Fruit fly (Drosophila melanogaster) whole organism, embryonic: ENCODE results near the gene CG9263.

Experiments used
- Antp ChIP-seq: fragments of 200-800 bp; sonication (Bioruptor generic); optimal IDR thresholded peaks from 3 replicates; lab custom pipeline; 2016; ENCODE audit warnings: missing biosample characterization, missing genetic modification characterization
- BtbVII ChIP-seq: fragments of 200-800 bp; sonication (Bioruptor generic); optimal IDR thresholded peaks from 3 replicates; lab custom pipeline; 2017; ENCODE audit warnings: missing biosample characterization, mild to moderate bottlenecking, missing genetic modification characterization
- CG11093 ChIP-seq: fragments of 200-800 bp; sonication (Bioruptor generic); IDR thresholded peaks from 3 replicates; pipeline ENCODE4 v1.3.6; 2022; ENCODE audit warnings: missing biosample characterization, missing genetic modification characterization
- CG14441 ChIP-seq: fragments of 200-800 bp; sonication (Bioruptor generic); IDR thresholded peaks from 2 replicates; pipeline ENCODE4 v1.3.6; 2022; ENCODE audit warnings: missing biosample characterization, missing genetic modification characterization
- CG14667 ChIP-seq: fragments of 200-800 bp; sonication (Bioruptor generic); IDR thresholded peaks from 2 replicates; pipeline ENCODE4 v1.3.6; 2022; ENCODE audit warnings: missing biosample characterization, missing genetic modification characterization
- CG14710 ChIP-seq: fragments of 200-800 bp; sonication (Bioruptor generic); optimal IDR thresholded peaks from 3 replicates; lab custom pipeline; 2019; ENCODE audit warnings: missing biosample characterization, mild to moderate bottlenecking, missing genetic modification characterization, moderate library complexity
- CG15011 ChIP-seq: fragments of 200-800 bp; sonication (Bioruptor generic); optimal IDR thresholded peaks from 3 replicates; lab custom pipeline; 2018; ENCODE audit warnings: missing biosample characterization, mild to moderate bottlenecking, missing genetic modification characterization
- CG1529 ChIP-seq: fragments of 200-800 bp; sonication (Bioruptor generic); optimal IDR thresholded peaks from 3 replicates; lab custom pipeline; 2018; ENCODE audit warnings: missing biosample characterization, missing genetic modification characterization
- CG15601 ChIP-seq: fragments of 200-800 bp; sonication (Bioruptor generic); optimal IDR thresholded peaks from 3 replicates; lab custom pipeline; 2019; ENCODE audit warnings: missing biosample characterization, mild to moderate bottlenecking, missing genetic modification characterization, moderate library complexity
- CG15696 ChIP-seq: fragments of 200-800 bp; sonication (Bioruptor generic); optimal IDR thresholded peaks from 2 replicates; lab custom pipeline; 2019; ENCODE audit warnings: missing biosample characterization, mild to moderate bottlenecking, missing genetic modification characterization, moderate library complexity
- CG17359 ChIP-seq: fragments of 200-800 bp; sonication (Bioruptor generic); optimal IDR thresholded peaks from 3 replicates; lab custom pipeline; 2018; ENCODE audit warnings: missing biosample characterization, mild to moderate bottlenecking, missing genetic modification characterization, moderate library complexity
- CG30431 ChIP-seq: fragments of 200-800 bp; sonication (Bioruptor generic); optimal IDR thresholded peaks from 2 replicates; lab custom pipeline; 2017; ENCODE audit warnings: missing biosample characterization, missing genetic modification characterization
- CG31224 ChIP-seq: fragments of 200-800 bp; sonication (Bioruptor generic); IDR thresholded peaks from 2 replicates; pipeline ENCODE4 v1.3.6; 2022; ENCODE audit warnings: missing biosample characterization, missing genetic modification characterization
- CG3726 ChIP-seq: fragments of 200-800 bp; sonication (Bioruptor generic); IDR thresholded peaks from 3 replicates; pipeline ENCODE4, ENCODE4 v1.3.6; 2022; ENCODE audit warnings: missing biosample characterization, missing genetic modification characterization
- CG6654 ChIP-seq: fragments of 200-800 bp; sonication (Bioruptor generic); optimal IDR thresholded peaks from 2 replicates; lab custom pipeline; 2017; ENCODE audit warnings: missing biosample characterization, mild to moderate bottlenecking, missing genetic modification characterization
- CG6854 ChIP-seq: fragments of 200-800 bp; sonication (Bioruptor generic); optimal IDR thresholded peaks from 3 replicates; lab custom pipeline; 2017; ENCODE audit warnings: missing biosample characterization, mild to moderate bottlenecking, missing genetic modification characterization
- CG7786 ChIP-seq: fragments of 200-800 bp; sonication (Bioruptor generic); optimal IDR thresholded peaks from 2 replicates; lab custom pipeline; 2016; ENCODE audit warnings: missing biosample characterization, missing genetic modification characterization
- CG8765 ChIP-seq: fragments of 200-800 bp; sonication (Bioruptor generic); IDR thresholded peaks from 2 replicates; pipeline ENCODE4 v1.3.6; 2022; ENCODE audit warnings: missing biosample characterization, missing genetic modification characterization
- Chrac-16 ChIP-seq: fragments of 200-800 bp; sonication (Bioruptor generic); optimal IDR thresholded peaks from 3 replicates; lab custom pipeline; 2016; ENCODE audit warnings: missing biosample characterization, missing genetic modification characterization
- Dfd ChIP-seq, 2 experiments: fragments of >200 bp; optimal IDR thresholded peaks; 2 replicates each; lab custom pipeline; 2017; ENCODE audit warnings: missing biosample characterization in 2 of 2, missing genetic modification characterization in 2 of 2
- Fer3 ChIP-seq: fragments of 200-800 bp; sonication (Bioruptor generic); optimal IDR thresholded peaks from 2 replicates; lab custom pipeline; 2018; ENCODE audit warnings: missing biosample characterization, mild to moderate bottlenecking, missing genetic modification characterization, moderate library complexity
- HLH4C ChIP-seq: fragments of 200-800 bp; sonication (Bioruptor generic); IDR thresholded peaks from 3 replicates; pipeline ENCODE4 v1.3.6; 2022; ENCODE audit warnings: missing biosample characterization, missing genetic modification characterization; ENCODE audit not compliant: partially characterized antibody
- Hmx ChIP-seq: fragments of 200-800 bp; sonication (Bioruptor generic); optimal IDR thresholded peaks from 2 replicates; lab custom pipeline; 2016; ENCODE audit warnings: missing biosample characterization, missing genetic modification characterization
- Mes4 ChIP-seq: fragments of 200-800 bp; sonication (Bioruptor generic); optimal IDR thresholded peaks from 2 replicates; lab custom pipeline; 2016; ENCODE audit warnings: missing biosample characterization, missing genetic modification characterization
- Sry-δ ChIP-seq: fragments of 200-800 bp; sonication (Bioruptor generic); optimal IDR thresholded peaks from 2 replicates; lab custom pipeline; 2016; ENCODE audit warnings: missing biosample characterization, missing genetic modification characterization
- Xrp1 ChIP-seq: fragments of 200-800 bp; sonication (Bioruptor generic); IDR thresholded peaks from 2 replicates; pipeline ENCODE4 v1.3.6; 2022; ENCODE audit warnings: missing biosample characterization, missing genetic modification characterization
- ato ChIP-seq: fragments of 200-800 bp; sonication (Bioruptor generic); IDR thresholded peaks from 2 replicates; pipeline ENCODE4 v1.3.6; 2022; ENCODE audit warnings: missing biosample characterization, missing genetic modification characterization; ENCODE audit not compliant: partially characterized antibody
- bbx ChIP-seq: fragments of 200-800 bp; sonication (Bioruptor generic); IDR thresholded peaks from 2 replicates; pipeline ENCODE4 v1.3.6; 2022; ENCODE audit warnings: missing biosample characterization, missing genetic modification characterization; ENCODE audit not compliant: partially characterized antibody
- btn ChIP-seq: fragments of 200-800 bp; sonication (Bioruptor generic); optimal IDR thresholded peaks from 2 replicates; lab custom pipeline; 2016; ENCODE audit warnings: missing biosample characterization, missing genetic modification characterization
- chinmo ChIP-seq: fragments of 200-800 bp; sonication (Bioruptor generic); IDR thresholded peaks from 4 replicates; pipeline ENCODE4 v1.3.6; 2022; ENCODE audit warnings: missing biosample characterization, missing genetic modification characterization; ENCODE audit not compliant: partially characterized antibody
- chn ChIP-seq: fragments of 200-800 bp; sonication (Bioruptor generic); optimal IDR thresholded peaks from 2 replicates; lab custom pipeline; 2016; ENCODE audit warnings: missing biosample characterization, missing genetic modification characterization
- cwo ChIP-seq: fragments of 200-800 bp; sonication (Bioruptor generic); optimal IDR thresholded peaks from 3 replicates; lab custom pipeline; 2017; ENCODE audit warnings: missing biosample characterization, missing genetic modification characterization, mild to moderate bottlenecking, moderate library complexity, missing genetic modification reagents
- dm ChIP-seq: fragments of 200-800 bp; sonication (Bioruptor generic); optimal IDR thresholded peaks from 3 replicates; lab custom pipeline; 2016; ENCODE audit warnings: missing biosample characterization, missing genetic modification characterization
- dmrt11E ChIP-seq: fragments of 200-800 bp; sonication (Bioruptor generic); optimal IDR thresholded peaks from 3 replicates; lab custom pipeline; 2018; ENCODE audit warnings: missing biosample characterization, mild to moderate bottlenecking, missing genetic modification characterization, moderate library complexity
- ems ChIP-seq: fragments of 200-800 bp; sonication (Bioruptor generic); optimal IDR thresholded peaks from 3 replicates; lab custom pipeline; 2016; ENCODE audit warnings: missing biosample characterization, missing genetic modification characterization
- eve ChIP-seq, 2 experiments: fragments of >200 bp; optimal IDR thresholded peaks; 2 replicates each; lab custom pipeline; 2017; ENCODE audit warnings: missing biosample characterization in 2 of 2, missing genetic modification characterization in 2 of 2
- fd64A ChIP-seq: fragments of 200-800 bp; sonication (Bioruptor generic); optimal IDR thresholded peaks from 3 replicates; lab custom pipeline; 2018; ENCODE audit warnings: missing biosample characterization, mild to moderate bottlenecking, missing genetic modification characterization
- grau ChIP-seq: fragments of 200-800 bp; optimal IDR thresholded peaks from 3 replicates; lab custom pipeline; 2019; ENCODE audit warnings: missing biosample characterization, mild to moderate bottlenecking, missing genetic modification characterization, moderate library complexity
- hkb ChIP-seq, 2 experiments: fragments of 200-800 bp in 1 of 2; fragments of >200 bp in 1 of 2; sonication (Bioruptor generic) in 1 of 2; IDR thresholded peaks in 1 of 2; optimal IDR thresholded peaks in 1 of 2; 2 replicates each; pipeline versions ENCODE4 v1.3.6 to Lab custom; 2017 to 2022; ENCODE audit warnings: missing biosample characterization in 1 of 2, missing genetic modification characterization in 1 of 2
- ind ChIP-seq: fragments of 200-800 bp; sonication (Bioruptor generic); optimal IDR thresholded peaks from 3 replicates; lab custom pipeline; 2016; ENCODE audit warnings: missing biosample characterization, missing genetic modification characterization
- kah ChIP-seq: fragments of 200-800 bp; sonication (Bioruptor generic); optimal IDR thresholded peaks from 2 replicates; lab custom pipeline; 2018; ENCODE audit warnings: missing biosample characterization, mild to moderate bottlenecking, missing genetic modification characterization
- pfk ChIP-seq: fragments of 200-800 bp; sonication (Bioruptor generic); optimal IDR thresholded peaks from 2 replicates; lab custom pipeline; 2018; ENCODE audit warnings: missing biosample characterization, mild to moderate bottlenecking, missing genetic modification characterization, moderate library complexity
- pzg ChIP-seq: fragments of 200-800 bp; sonication (Bioruptor generic); optimal IDR thresholded peaks from 3 replicates; lab custom pipeline; 2018; ENCODE audit warnings: missing biosample characterization, mild to moderate bottlenecking, missing genetic modification characterization, moderate library complexity
- rib ChIP-seq: fragments of 200-800 bp; sonication (Bioruptor generic); IDR thresholded peaks from 2 replicates; pipeline ENCODE4 v1.3.6; 2022; ENCODE audit warnings: missing biosample characterization, missing genetic modification characterization
- sna ChIP-seq: fragments of 200-800 bp; sonication (Bioruptor generic); IDR thresholded peaks from 2 replicates; pipeline ENCODE4 v1.3.6; 2022; ENCODE audit warnings: missing biosample characterization, missing genetic modification characterization; ENCODE audit not compliant: partially characterized antibody
- toy ChIP-seq: fragments of 200-800 bp; sonication (Bioruptor generic); IDR thresholded peaks from 2 replicates; pipeline ENCODE4 v1.3.6; 2022; ENCODE audit warnings: missing biosample characterization, missing genetic modification characterization
- z ChIP-seq: fragments of 200-800 bp; sonication (Bioruptor generic); IDR thresholded peaks from 3 replicates; pipeline ENCODE4 v1.3.6; 2022; ENCODE audit warnings: missing biosample characterization, missing genetic modification characterization

Gene CG9263

dm6 chr2L:13548786-13549780 lies 6.7 kb upstream of the CG9263 start, which contains the start of gene B4 (continued):
- TF ChIP-seq CG14441 (GFP tag; lab: Robert Waterston, UW) (no peak), ind (no peak), CG7786 (no peak), CG15696 (tag; lab: Kevin White, UChicago) (peak; percentile 6), CG8765 (GFP tag; lab: Robert Waterston, UW) (no peak), hkb (optimal IDR thresholded peaks at IDR 0.05; lab: Kevin White, UChicago) (peak; percentile 34), hkb (GFP tag; IDR thresholded peaks at IDR 0.05; lab: Robert Waterston, UW) (peak; percentile 51), CG1529 (GFP tag; lab: Kevin White, UChicago) (peak; percentile 14), rib (peak; percentile 72), dm (GFP tag; lab: Kevin White, UChicago) (peak; percentile 70), z (GFP tag; lab: Robert Waterston, UW) (no peak), Hmx (GFP tag; lab: Kevin White, UChicago) (no peak), CG31224 (peak; percentile 46; the same call in 1 of the 2 replicates), HLH4C (no peak), Dfd (GFP tag; optimal IDR thresholded peaks at IDR 0.05; lab: Kevin White, UChicago) (no peak), grau (tag; lab: Kevin White, UChicago) (no peak), CG17359 (tag; lab: Kevin White, UChicago) (peak; percentile 40), Antp (peak; percentile 35), fd64A (peak; percentile 69), CG6854 (GFP tag; lab: Kevin White, UChicago) (peak; percentile 56), Mes4 (GFP tag; lab: Kevin White, UChicago) (no peak), pfk (GFP tag; lab: Kevin White, UChicago) (peak; percentile 6), cwo (GFP tag; lab: Kevin White, UChicago) (peak; percentile 91), Sry-δ (GFP tag; lab: Kevin White, UChicago) (peak; percentile 20), btn (GFP tag; lab: Kevin White, UChicago) (peak; percentile 7), CG14710 (tag; lab: Kevin White, UChicago) (peak; percentile 91), toy (GFP tag; lab: Robert Waterston, UW) (no peak), BtbVII (peak; percentile 55), CG30431 (no peak), CG6654 (GFP tag; lab: Kevin White, UChicago) (no peak), Chrac-16 (GFP tag; lab: Kevin White, UChicago) (no peak), eve (GFP tag; optimal IDR thresholded peaks at IDR 0.05; lab: Kevin White, UChicago) (peak in 1 of 2 experiments; percentile 55), chn (no peak), sna (GFP tag; lab: Robert Waterston, UW) (no peak), dmrt11E (no peak), Fer3 (tag; lab: Kevin White, UChicago) (peak; percentile 15), CG15601 (tag; lab: Kevin White, UChicago) (peak; percentile 7), CG11093 (no peak), CG15011 (GFP tag; lab: Kevin White, UChicago) (no peak), ato (GFP tag; lab: Robert Waterston, UW) (no peak), kah (peak; percentile 52), chinmo (GFP tag; lab: Robert Waterston, UW) (peak; percentile 81; the same call in 2 of the 4 replicates), CG3726 (no peak; the same call in 2 of the 3 replicates), CG14667 (no peak), Xrp1 (peak; percentile 29), ems (GFP tag; lab: Kevin White, UChicago) (no peak), pzg (GFP tag; lab: Kevin White, UChicago) (peak; percentile 70), bbx (GFP tag; lab: Robert Waterston, UW) (peak; percentile 66)
